Worm (Caenorhabditis elegans): ENCODE measurements around the gene T05C1.5.

DNA sequence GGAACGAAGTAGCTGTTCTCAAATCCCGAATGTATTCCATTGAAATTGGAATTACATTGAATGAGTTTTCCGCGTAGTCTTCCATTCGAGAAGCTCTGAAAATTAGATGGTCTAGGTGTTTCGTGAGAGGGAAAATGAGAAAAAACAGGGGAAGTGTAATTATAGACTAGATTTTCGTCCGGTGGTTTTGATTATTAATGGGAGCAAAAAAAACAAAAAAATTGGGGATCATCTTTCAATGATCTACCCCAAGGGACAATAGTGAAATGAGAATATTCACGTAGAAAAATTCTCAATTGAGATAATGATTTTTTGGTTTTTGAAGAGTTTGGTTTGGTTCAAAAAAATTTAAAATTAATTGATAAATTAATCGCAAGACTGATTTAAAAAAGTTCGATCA lies 41.3 kb upstream of the T05C1.5 start, which contains the start of gene sra-32:
- TF ChIP-seq nhr-12 (tag; optimal IDR thresholded peaks at IDR 0.05) (no peak), nfya-1 (tag; optimal IDR thresholded peaks at IDR 0.05; ENCODE audit: insufficient read depth) (no peak), pqm-1 (tag; optimal IDR thresholded peaks at IDR 0.05) (no peak), snpc-4 (tag; optimal IDR thresholded peaks at IDR 0.05) (no peak), aly-2 (tag; optimal IDR thresholded peaks at IDR 0.05) (no peak)

Measured in whole organism, L3 larva.